Fruit fly (Drosophila melanogaster): ENCODE results near the gene PIG-P.
A peak's percentile ranks its signal among the peaks of the same experiment; 100 is the strongest.

The PIG-P gene

DNA sequence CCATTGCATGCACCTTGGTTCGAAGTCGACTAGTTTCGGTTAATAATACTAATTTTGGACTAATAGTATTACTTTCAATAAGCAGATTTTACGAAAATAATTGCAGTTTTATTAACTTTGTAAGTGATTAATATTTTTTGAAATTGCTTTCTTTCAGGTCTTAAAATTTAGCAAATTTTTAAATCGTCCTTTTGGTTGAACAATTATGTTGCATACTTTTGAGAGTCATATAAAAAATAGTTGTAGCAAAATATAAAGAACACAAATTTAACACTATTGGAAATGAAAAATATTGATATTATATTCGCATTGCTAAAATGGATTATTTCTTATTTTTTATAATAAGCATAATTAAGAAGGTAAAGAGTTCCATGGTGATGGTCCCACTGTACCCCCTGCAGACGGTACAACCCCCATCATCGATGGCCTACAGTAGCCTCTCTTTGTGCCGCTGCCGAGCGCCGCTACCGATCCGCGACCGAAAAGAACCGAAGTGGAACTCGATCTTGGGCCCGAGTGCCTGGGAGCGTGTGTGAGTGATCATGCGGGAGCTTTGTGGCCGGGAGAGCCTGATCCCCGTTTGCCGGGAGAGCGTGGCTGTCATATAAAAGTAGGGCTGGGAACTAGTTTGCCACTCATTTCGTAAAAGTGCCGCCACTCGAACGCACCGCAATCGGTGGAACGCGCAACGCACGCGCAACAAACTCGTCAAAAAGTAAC lies 36.7 kb downstream of the PIG-P start (continued):
- TF ChIP-seq z (GFP tag; IDR thresholded peaks at IDR 0.05) (no peak), Poxn (GFP tag; IDR thresholded peaks at IDR 0.05) (peak; percentile 55), Sry-β (GFP tag; optimal IDR thresholded peaks at IDR 0.05) (peak; percentile 58), CG17829 (tag; optimal IDR thresholded peaks at IDR 0.05) (peak; percentile 96), dpn (GFP tag; optimal IDR thresholded peaks at IDR 0.05) (peak; percentile 87), Nf-YB (GFP tag; optimal IDR thresholded peaks at IDR 0.05) (peak; percentile 85), Tbp (GFP tag; optimal IDR thresholded peaks at IDR 0.05) (no peak), Lim3 (GFP tag; IDR thresholded peaks at IDR 0.05) (peak; percentile 56; the same call in 1 of the 2 replicates), cwo (GFP tag; optimal IDR thresholded peaks at IDR 0.05) (peak; percentile 78), Dll (GFP tag; IDR thresholded peaks at IDR 0.05; ENCODE audit: partially characterized antibody) (no peak), dmrt11E (tag; optimal IDR thresholded peaks at IDR 0.05) (peak; percentile 99), CG15696 (tag; optimal IDR thresholded peaks at IDR 0.05) (peak; percentile 96), odd (GFP tag; optimal IDR thresholded peaks at IDR 0.05) (peak; percentile 97), tio (GFP tag; optimal IDR thresholded peaks at IDR 0.05) (peak; percentile 98), CG4730 (GFP tag; IDR thresholded peaks at IDR 0.05) (peak; percentile 72), CG14965 (GFP tag; optimal IDR thresholded peaks at IDR 0.05; ENCODE audit: borderline replicate concordance) (no peak), CG15514 (GFP tag; optimal IDR thresholded peaks at IDR 0.05) (peak; percentile 31), Lpt (GFP tag; optimal IDR thresholded peaks at IDR 0.05) (no peak), onecut (GFP tag; IDR thresholded peaks at IDR 0.05) (peak; percentile 74), CG10654 (GFP tag; optimal IDR thresholded peaks at IDR 0.05) (peak; percentile 86), Hey (tag; optimal IDR thresholded peaks at IDR 0.05) (peak; percentile 5), gsb (GFP tag; IDR thresholded peaks at IDR 0.05) (peak; percentile 61; the same call in 1 of the 2 replicates), CG9817 (tag; optimal IDR thresholded peaks at IDR 0.05) (peak; percentile 89), fd64A (GFP tag; optimal IDR thresholded peaks at IDR 0.05) (no peak), CG17328 (GFP tag; IDR thresholded peaks at IDR 0.05) (peak; percentile 71; the same call in 1 of the 2 replicates), grn (GFP tag; optimal IDR thresholded peaks at IDR 0.05) (no peak), CG8944 (GFP tag; optimal IDR thresholded peaks at IDR 0.05) (peak; percentile 74), D (optimal IDR thresholded peaks at IDR 0.05) (no peak), D (GFP tag; optimal IDR thresholded peaks at IDR 0.05) (peak; percentile 98), Fer3 (tag; optimal IDR thresholded peaks at IDR 0.05) (peak; percentile 84), pho (GFP tag; optimal IDR thresholded peaks at IDR 0.05) (peak; percentile 86), CG14441 (GFP tag; IDR thresholded peaks at IDR 0.05) (no peak), nerfin-1 (tag; optimal IDR thresholded peaks at IDR 0.05) (peak; percentile 95), Ptx1 (GFP tag; IDR thresholded peaks at IDR 0.05) (peak; percentile 90), Ssrp (tag; optimal IDR thresholded peaks at IDR 0.05) (peak; percentile 98), nom (GFP tag; optimal IDR thresholded peaks at IDR 0.05) (peak; percentile 69), CG6791 (GFP tag; IDR thresholded peaks at IDR 0.05; ENCODE audit: partially characterized antibody) (peak; percentile 7; the same call in 1 of the 3 replicates), CG14667 (GFP tag; IDR thresholded peaks at IDR 0.05) (peak; percentile 81), Ada2b (GFP tag; IDR thresholded peaks at IDR 0.05) (peak; percentile 85), tup (GFP tag; optimal IDR thresholded peaks at IDR 0.05) (peak; percentile 32), CG2199 (GFP tag; IDR thresholded peaks at IDR 0.05) (no peak), CG3838 (GFP tag; optimal IDR thresholded peaks at IDR 0.05) (peak; percentile 63), gcm2 (GFP tag; optimal IDR thresholded peaks at IDR 0.05) (peak; percentile 15), CG13624 (GFP tag; optimal IDR thresholded peaks at IDR 0.05) (peak; percentile 88), fru (optimal IDR thresholded peaks at IDR 0.05) (no peak), lov (optimal IDR thresholded peaks at IDR 0.05) (no peak), lov (GFP tag; IDR thresholded peaks at IDR 0.05) (0 out of 3 replicates have a peak, but pooled peaks have one; percentile 38), CG11560 (tag; IDR thresholded peaks at IDR 0.05) (peak; percentile 77; the same call in 2 of the 3 replicates), CTCF (GFP tag; optimal IDR thresholded peaks at IDR 0.05) (peak; percentile 49), sim (GFP tag; IDR thresholded peaks at IDR 0.05) (peak; percentile 38; the same call in 1 of the 2 replicates), jigr1 (GFP tag; IDR thresholded peaks at IDR 0.05) (peak; percentile 61; the same call in 2 of the 3 replicates)

Measured in whole organism, embryonic.